Worm (Caenorhabditis elegans) whole organism, L4 larva: ENCODE data around the gene M02D8.7.

Experiments
- F10B5.3 ChIP-seq: sonication (generic microtip); optimal IDR thresholded peaks from 2 replicates; lab custom pipeline; 2016; ENCODE audit warnings: mild to moderate bottlenecking, missing genetic modification characterization, missing compliant biosample characterization
- T20F7.1 ChIP-seq: fragments of 200-800 bp; sonication (Bioruptor generic); optimal IDR thresholded peaks from 2 replicates; lab custom pipeline; 2018; ENCODE audit warnings: mild to moderate bottlenecking, missing genetic modification characterization, missing compliant biosample characterization
- T26A8.4 ChIP-seq: fragments of 200-800 bp; sonication (Bioruptor generic); IDR thresholded peaks from 2 replicates; pipeline ENCODE4 v1.3.6; 2022; ENCODE audit warnings: missing genetic modification characterization, missing compliant biosample characterization
- Y105C5A.15 ChIP-seq: fragments of 200-800 bp; sonication (Bioruptor generic); IDR thresholded peaks from 2 replicates; pipeline ENCODE4 v1.3.6; 2022; ENCODE audit warnings: missing genetic modification characterization, missing compliant biosample characterization
- Y48G9A.11 ChIP-seq: fragments of 200-800 bp; sonication (Bioruptor generic); IDR thresholded peaks from 2 replicates; pipeline ENCODE4 v1.3.6; 2022; ENCODE audit warnings: missing genetic modification reagents, missing genetic modification characterization, missing compliant biosample characterization
- ZK337.2 ChIP-seq: fragments of 200-800 bp; sonication (Bioruptor generic); IDR thresholded peaks from 2 replicates; pipeline ENCODE4 v1.3.6; 2022; ENCODE audit warnings: missing genetic modification reagents, missing genetic modification characterization, missing compliant biosample characterization
- aha-1 ChIP-seq: fragments of 150-350 bp; peaks from one replicate; lab custom pipeline; 2014; ENCODE audit warnings: missing biosample characterization, missing genetic modification characterization
- ceh-28 ChIP-seq: fragments of 150-350 bp; optimal IDR thresholded peaks from 2 replicates; lab custom pipeline; 2014; ENCODE audit warnings: missing biosample characterization, missing genetic modification reagents, missing genetic modification characterization
- ceh-82 ChIP-seq: sonication (generic microtip); optimal IDR thresholded peaks from 2 replicates; lab custom pipeline; 2017; ENCODE audit warnings: missing biosample characterization, missing genetic modification characterization
- cey-2 ChIP-seq: sonication (generic microtip); optimal IDR thresholded peaks from 3 replicates; lab custom pipeline; 2017; ENCODE audit warnings: missing genetic modification characterization, mild to moderate bottlenecking, missing compliant biosample characterization, antibody characterized with exemption, borderline replicate concordance; ENCODE audit not compliant: insufficient read depth
- daf-16 ChIP-seq, 3 experiments: sonication (generic microtip); optimal IDR thresholded peaks; 2 replicates each; lab custom pipeline; 2016 to 2017; ENCODE audit warnings: missing genetic modification characterization in 3 of 3, missing genetic modification reagents in 3 of 3, mild to moderate bottlenecking in 2 of 3, missing compliant biosample characterization in 2 of 3, missing biosample characterization in 1 of 3, moderate library complexity in 1 of 3
- daf-19 ChIP-seq: fragments of 200-800 bp; sonication (Bioruptor generic); conservative IDR thresholded peaks from 2 replicates; pipeline ENCODE4 v1.3.6; 2022; ENCODE audit warnings: missing genetic modification characterization, missing compliant biosample characterization
- daf-8 ChIP-seq: fragments of 200-800 bp; sonication (Bioruptor generic); IDR thresholded peaks from 2 replicates; pipeline ENCODE4 v1.3.6; 2022; ENCODE audit warnings: missing genetic modification characterization, missing compliant biosample characterization
- dmd-6 ChIP-seq: fragments of 200-800 bp; sonication (Bioruptor generic); IDR thresholded peaks from 2 replicates; pipeline ENCODE4 v1.3.6; 2022; ENCODE audit warnings: missing genetic modification reagents, missing genetic modification characterization, missing compliant biosample characterization
- duxl-1 ChIP-seq: sonication (generic microtip); optimal IDR thresholded peaks from 2 replicates; lab custom pipeline; 2016; ENCODE audit warnings: mild to moderate bottlenecking, missing genetic modification characterization, moderate library complexity, missing compliant biosample characterization; ENCODE audit not compliant: poor library complexity
- dve-1 ChIP-seq: sonication (generic microtip); optimal IDR thresholded peaks from 2 replicates; lab custom pipeline; 2017; ENCODE audit warnings: antibody characterized with exemption, mild to moderate bottlenecking, missing genetic modification characterization, missing compliant biosample characterization; ENCODE audit not compliant: insufficient read depth
- egl-27 ChIP-seq: sonication (generic microtip); optimal IDR thresholded peaks from 3 replicates; lab custom pipeline; 2017; ENCODE audit warnings: missing biosample characterization, missing genetic modification reagents, missing genetic modification characterization
- egl-43 ChIP-seq: fragments of 200-800 bp; sonication (Bioruptor generic); IDR thresholded peaks from 2 replicates; pipeline ENCODE4 v1.3.6; 2022; ENCODE audit warnings: missing genetic modification reagents, missing genetic modification characterization, missing compliant biosample characterization
- fkh-10 ChIP-seq: fragments of 150-350 bp; optimal IDR thresholded peaks from 2 replicates; lab custom pipeline; 2014; ENCODE audit warnings: missing biosample characterization, missing genetic modification reagents, missing genetic modification characterization
- gei-8 ChIP-seq: fragments of 200-800 bp; sonication (Bioruptor generic); optimal IDR thresholded peaks from 2 replicates; lab custom pipeline; 2018; ENCODE audit warnings: mild to moderate bottlenecking, missing genetic modification characterization, missing compliant biosample characterization
- hif-1 ChIP-seq, 2 experiments: sonication (generic microtip); optimal IDR thresholded peaks; 2 replicates each; lab custom pipeline; 2016 to 2017; ENCODE audit warnings: missing compliant biosample characterization in 2 of 2, missing genetic modification characterization in 2 of 2, missing genetic modification reagents in 2 of 2, missing genotype in 2 of 2, mild to moderate bottlenecking in 1 of 2
- hlh-11 ChIP-seq: fragments of 200-800 bp; sonication (Bioruptor generic); optimal IDR thresholded peaks from 2 replicates; lab custom pipeline; 2018; ENCODE audit warnings: mild to moderate bottlenecking, missing genetic modification characterization, missing compliant biosample characterization
- hlh-30 ChIP-seq: sonication (generic microtip); optimal IDR thresholded peaks from 2 replicates; lab custom pipeline; 2017; ENCODE audit warnings: antibody characterized with exemption, mild to moderate bottlenecking, missing genetic modification characterization, missing compliant biosample characterization; ENCODE audit not compliant: insufficient read depth
- hmg-1.1 ChIP-seq: fragments of 200-800 bp; sonication (Bioruptor generic); IDR thresholded peaks from 2 replicates; pipeline ENCODE4 v1.3.6; 2022; ENCODE audit warnings: missing genetic modification reagents, missing genetic modification characterization, missing compliant biosample characterization
- lin-15B ChIP-seq: fragments of 150-350 bp; sonication (generic microtip); optimal IDR thresholded peaks from 3 replicates; lab custom pipeline; 2014; ENCODE audit warnings: missing biosample characterization, missing genetic modification characterization
- madf-5 ChIP-seq, 2 experiments: fragments of 200-800 bp; sonication (Bioruptor generic); IDR thresholded peaks; 2 replicates each; pipeline ENCODE4 v1.3.6; 2022; ENCODE audit warnings: missing compliant biosample characterization in 2 of 2, missing genetic modification characterization in 2 of 2
- mdl-1 ChIP-seq, 2 experiments: fragments of 150-350 bp in 1 of 2; sonication (generic microtip) in 1 of 2; optimal IDR thresholded peaks; 2 replicates each; lab custom pipeline; 2014 to 2017; ENCODE audit warnings: missing biosample characterization in 2 of 2, missing genetic modification characterization in 2 of 2
- mep-1 ChIP-seq: fragments of 150-350 bp; sonication (generic microtip); optimal IDR thresholded peaks from 3 replicates; lab custom pipeline; 2014; ENCODE audit warnings: missing biosample characterization, missing genetic modification characterization
- mes-2 ChIP-seq: sonication (generic microtip); optimal IDR thresholded peaks from 2 replicates; lab custom pipeline; 2016; ENCODE audit warnings: missing genotype, mild to moderate bottlenecking, missing genetic modification characterization, missing compliant biosample characterization; ENCODE audit not compliant: poor library complexity, severe bottlenecking
- mxl-3 ChIP-seq: fragments of 200-800 bp; sonication (Bioruptor generic); optimal IDR thresholded peaks from 2 replicates; lab custom pipeline; 2018; ENCODE audit warnings: mild to moderate bottlenecking, missing genetic modification characterization, missing compliant biosample characterization
- nhr-10 ChIP-seq: fragments of 150-350 bp; optimal IDR thresholded peaks from 2 replicates; lab custom pipeline; 2014; ENCODE audit warnings: missing biosample characterization, missing genetic modification characterization
- nhr-11 ChIP-seq: fragments of 150-350 bp; optimal IDR thresholded peaks from 2 replicates; lab custom pipeline; 2014; ENCODE audit warnings: missing biosample characterization, missing genetic modification characterization
- nhr-111 ChIP-seq: fragments of 200-800 bp; sonication (Bioruptor generic); optimal IDR thresholded peaks from 2 replicates; lab custom pipeline; 2018; ENCODE audit warnings: mild to moderate bottlenecking, missing genetic modification characterization, missing compliant biosample characterization
- nhr-25 ChIP-seq: sonication (generic microtip); optimal IDR thresholded peaks from 2 replicates; lab custom pipeline; 2017; ENCODE audit warnings: missing genetic modification characterization, mild to moderate bottlenecking, missing compliant biosample characterization, antibody characterized with exemption, moderate library complexity, borderline replicate concordance; ENCODE audit not compliant: insufficient read depth
- nhr-28 ChIP-seq: fragments of 150-350 bp; optimal IDR thresholded peaks from 2 replicates; lab custom pipeline; 2014; ENCODE audit warnings: missing biosample characterization, missing genetic modification characterization
- nhr-41 ChIP-seq: fragments of 200-800 bp; sonication (Bioruptor generic); IDR thresholded peaks from 2 replicates; pipeline ENCODE4 v1.3.6; 2022; ENCODE audit warnings: missing genetic modification reagents, missing genetic modification characterization, missing compliant biosample characterization
- nhr-42 ChIP-seq: fragments of 200-800 bp; sonication (Bioruptor generic); IDR thresholded peaks from 2 replicates; pipeline ENCODE4 v1.3.6; 2022; ENCODE audit warnings: missing genetic modification characterization, missing compliant biosample characterization
- nhr-6 ChIP-seq: fragments of 150-350 bp; optimal IDR thresholded peaks from 2 replicates; lab custom pipeline; 2014; ENCODE audit warnings: missing biosample characterization, missing genetic modification characterization
- saeg-2 ChIP-seq: fragments of 200-800 bp; sonication (Bioruptor generic); IDR thresholded peaks from 2 replicates; pipeline ENCODE4 v1.3.6; 2022; ENCODE audit warnings: missing genetic modification reagents, missing genetic modification characterization, missing compliant biosample characterization
- sdz-12 ChIP-seq: fragments of 200-800 bp; sonication (Bioruptor generic); optimal IDR thresholded peaks from 2 replicates; lab custom pipeline; 2018; ENCODE audit warnings: mild to moderate bottlenecking, missing genetic modification characterization, missing compliant biosample characterization
- set-16 ChIP-seq: fragments of 200-800 bp; sonication (Bioruptor generic); IDR thresholded peaks from 2 replicates; pipeline ENCODE4 v1.3.6; 2022; ENCODE audit warnings: missing genetic modification reagents, missing genetic modification characterization, missing compliant biosample characterization
- tag-97 ChIP-seq: fragments of 200-800 bp; sonication (Bioruptor generic); IDR thresholded peaks from 2 replicates; pipeline ENCODE4 v1.3.6; 2022; ENCODE audit warnings: missing genetic modification characterization, missing compliant biosample characterization
- unc-62 ChIP-seq, 3 experiments: fragments of 150-350 bp in 1 of 3; sonication (generic microtip); optimal IDR thresholded peaks in 2 of 3; peaks in 1 of 3; 1 replicate in 1 of 3; 2 replicates in 2 of 3; lab custom pipeline; 2014 to 2017; ENCODE audit warnings: missing biosample characterization in 3 of 3, missing genetic modification characterization in 3 of 3, missing genetic modification reagents in 3 of 3, missing genotype in 1 of 3
- vab-7 ChIP-seq: fragments of 200-800 bp; sonication (Bioruptor generic); IDR thresholded peaks from 2 replicates; pipeline ENCODE4 v1.3.6; 2022; ENCODE audit warnings: missing genetic modification reagents, missing genetic modification characterization, missing compliant biosample characterization
- zfp-3 ChIP-seq: fragments of 200-800 bp; sonication (Bioruptor generic); conservative IDR thresholded peaks from 2 replicates; pipeline ENCODE4 v1.3.6; 2022; ENCODE audit warnings: missing genetic modification reagents, missing genetic modification characterization, missing compliant biosample characterization
- zip-2 ChIP-seq: fragments of 150-350 bp; optimal IDR thresholded peaks from 2 replicates; lab custom pipeline; 2014; ENCODE audit warnings: missing biosample characterization, missing genetic modification characterization
- ztf-7 ChIP-seq: fragments of 150-350 bp; optimal IDR thresholded peaks from 2 replicates; lab custom pipeline; 2014; ENCODE audit warnings: missing biosample characterization, missing genetic modification characterization

Gene M02D8.7

DNA sequence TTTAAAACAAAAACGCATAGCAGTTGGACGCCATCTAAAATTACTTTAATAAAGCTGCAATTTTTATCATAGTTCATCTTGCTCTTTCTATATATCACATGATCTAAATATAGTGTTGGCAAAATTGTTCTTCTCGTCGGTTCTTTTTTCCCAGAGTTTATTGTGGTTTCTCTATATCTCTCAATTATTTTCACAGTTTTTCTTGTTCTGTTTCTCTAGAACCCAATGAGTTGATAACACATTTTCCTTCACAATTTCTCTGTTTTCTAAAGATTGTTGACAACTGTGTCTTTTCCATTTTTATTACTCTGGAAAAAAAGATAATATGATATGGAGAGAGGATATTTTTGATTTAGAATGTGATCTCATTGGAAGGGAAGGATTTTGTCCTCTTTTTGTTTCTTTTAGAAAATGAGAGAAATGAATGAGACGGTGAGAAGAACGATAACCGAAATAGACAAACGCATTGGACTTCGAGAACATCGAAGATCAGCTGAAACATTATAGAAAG lies 11.5 kb upstream of the M02D8.7 start:
- TF ChIP-seq hlh-30 (tag; lab: Kevin White, UChicago) (no peak), nhr-11 (peak; percentile 10), nhr-42 (no peak), nhr-41 (GFP tag; lab: Robert Waterston, UW) (no peak), fkh-10 (GFP tag; lab: Kevin White, UChicago) (no peak), madf-5 (GFP tag; IDR thresholded peaks at IDR 0.05; lab: Robert Waterston, UW) (no peak), zfp-3 (GFP tag; lab: Robert Waterston, UW) (no peak), aha-1 (tag; lab: Kevin White, UChicago) (no peak), daf-16 (GFP tag; optimal IDR thresholded peaks at IDR 0.05; lab: Kevin White, UChicago) (peak in 1 of 2 experiments; percentile 38), daf-16 (tag; optimal IDR thresholded peaks at IDR 0.05; lab: Kevin White, UChicago) (peak; percentile 74), nhr-28 (peak; percentile 29), dmd-6 (no peak), ceh-82 (tag; lab: Kevin White, UChicago) (no peak), mdl-1 (tag; optimal IDR thresholded peaks at IDR 0.05; lab: Kevin White, UChicago) (peak in 1 of 2 experiments; percentile 15), dve-1 (peak; percentile 23), daf-8 (GFP tag; lab: Robert Waterston, UW) (no peak)

DNA sequence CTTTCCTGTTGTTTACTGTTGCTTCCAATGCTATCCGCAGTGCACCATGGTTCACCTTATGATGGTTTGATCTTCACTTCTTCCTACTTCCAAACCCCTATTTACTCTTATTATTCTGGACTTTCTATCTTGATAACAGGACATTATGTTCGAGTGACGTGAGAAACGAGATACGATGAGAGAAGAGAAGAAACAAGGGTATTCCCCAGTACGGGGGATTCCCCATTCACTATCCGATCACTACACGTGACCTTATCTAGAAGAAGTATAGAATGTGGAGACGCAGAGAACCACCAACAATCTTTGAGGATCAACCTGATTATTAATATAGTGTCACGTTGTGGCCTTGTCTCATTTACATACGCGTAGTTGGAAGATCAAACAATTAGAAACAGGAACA lies 9.8 kb upstream of the M02D8.7 start:
- TF ChIP-seq set-16 (GFP tag; lab: Robert Waterston, UW), result no peak
- no peak for TF ChIP-seq zip-2
- TF ChIP-seq mes-2 (tag; lab: Kevin White, UChicago), result no peak
- TF ChIP-seq hlh-30 (tag; lab: Kevin White, UChicago), result peak; percentile 39
- no peak for TF ChIP-seq F10B5.3 (tag; lab: Kevin White, UChicago)
- TF ChIP-seq lin-15B (tag; lab: Kevin White, UChicago), result no peak
- TF ChIP-seq hlh-11 (tag; lab: Kevin White, UChicago), result peak; percentile 52
- TF ChIP-seq ceh-28 (tag; lab: Kevin White, UChicago), result no peak
- TF ChIP-seq hmg-1.1 (GFP tag; lab: Robert Waterston, UW), result no peak
- no peak for TF ChIP-seq ztf-7
- TF ChIP-seq mep-1 (tag; lab: Kevin White, UChicago), result no peak
- peak; percentile 54 for TF ChIP-seq dve-1
- no peak for TF ChIP-seq nhr-10 (tag; lab: Kevin White, UChicago)
- TF ChIP-seq dmd-6, result 0 out of 2 replicates have a peak, but pooled peaks have one; percentile 9
- TF ChIP-seq Y48G9A.11 (GFP tag; lab: Robert Waterston, UW), result no peak
- no peak for TF ChIP-seq nhr-6 (tag; lab: Kevin White, UChicago)
- no peak for TF ChIP-seq vab-7 (GFP tag; lab: Robert Waterston, UW)
- peak; percentile 49 for TF ChIP-seq mxl-3 (GFP tag; lab: Kevin White, UChicago)
- TF ChIP-seq saeg-2 (GFP tag; lab: Robert Waterston, UW), result no peak
- TF ChIP-seq nhr-25, result no peak
- no peak for TF ChIP-seq tag-97 (GFP tag; lab: Robert Waterston, UW)
- no peak for TF ChIP-seq duxl-1 (tag; lab: Kevin White, UChicago)
- TF ChIP-seq nhr-28, result peak; percentile 61
- no peak for TF ChIP-seq T20F7.1
- no peak for TF ChIP-seq fkh-10 (GFP tag; lab: Kevin White, UChicago)
- no peak for TF ChIP-seq egl-27 (tag; lab: Kevin White, UChicago)
- TF ChIP-seq gei-8 (GFP tag; lab: Kevin White, UChicago), result no peak
- no peak for TF ChIP-seq daf-19
- no peak for TF ChIP-seq T26A8.4 (GFP tag; lab: Robert Waterston, UW)
- no peak for TF ChIP-seq nhr-111
- TF ChIP-seq hif-1 (tag; optimal IDR thresholded peaks at IDR 0.05; lab: Kevin White, UChicago), result no peak
- no peak for TF ChIP-seq daf-16 (GFP tag; optimal IDR thresholded peaks at IDR 0.05; lab: Kevin White, UChicago)
- TF ChIP-seq daf-16 (tag; optimal IDR thresholded peaks at IDR 0.05; lab: Kevin White, UChicago), result peak; percentile 42
- no peak for TF ChIP-seq ZK337.2
- no peak for TF ChIP-seq sdz-12 (GFP tag; lab: Kevin White, UChicago)
- TF ChIP-seq unc-62 (GFP tag; optimal IDR thresholded peaks at IDR 0.05 in 1 of 2; lab: Kevin White, UChicago), result no peak
- TF ChIP-seq unc-62 (tag; optimal IDR thresholded peaks at IDR 0.05; lab: Kevin White, UChicago), result no peak
- TF ChIP-seq Y105C5A.15, result no peak
- TF ChIP-seq cey-2 (tag; lab: Kevin White, UChicago), result no peak
- TF ChIP-seq egl-43, result no peak
